Fruit fly (Drosophila melanogaster) whole organism, wandering third instar larva: ENCODE results near the gene dmrt11E.

Experiments
- CG9705 ChIP-seq: fragments of 200-800 bp; sonication (Bioruptor generic); optimal IDR thresholded peaks from 2 replicates; lab custom pipeline; 2018; ENCODE audit warnings: missing biosample characterization, mild to moderate bottlenecking, missing genetic modification characterization
- CrebA ChIP-seq: fragments of 200-800 bp; sonication (Bioruptor generic); optimal IDR thresholded peaks from 2 replicates; lab custom pipeline; 2016; ENCODE audit warnings: missing biosample characterization, mild to moderate bottlenecking, missing genetic modification characterization, borderline replicate concordance
- Dfd ChIP-seq: fragments of >200 bp; optimal IDR thresholded peaks from 2 replicates; lab custom pipeline; 2017; ENCODE audit warnings: missing biosample characterization, missing genetic modification characterization
- Dif ChIP-seq: fragments of 200-275, 200-300 bp; sonication (Bioruptor generic); optimal IDR thresholded peaks from 2 replicates; lab custom pipeline; 2018; ENCODE audit warnings: missing biosample characterization, missing genetic modification characterization; ENCODE audit not compliant: partially characterized antibody
- GATAd ChIP-seq: sonication (Bioruptor generic); optimal IDR thresholded peaks from 2 replicates; lab custom pipeline; 2016; ENCODE audit warnings: missing biosample characterization, missing genetic modification characterization
- HLH106 ChIP-seq: fragments of 200-800 bp; optimal IDR thresholded peaks from 3 replicates; lab custom pipeline; 2019; ENCODE audit warnings: missing biosample characterization, mild to moderate bottlenecking, missing genetic modification characterization, moderate library complexity
- Hnf4 ChIP-seq: fragments of 200-800 bp; sonication (Bioruptor generic); optimal IDR thresholded peaks from 2 replicates; lab custom pipeline; 2016; ENCODE audit warnings: missing biosample characterization, mild to moderate bottlenecking, missing genetic modification characterization
- Hr78 ChIP-seq: fragments of >200 bp; optimal IDR thresholded peaks from 2 replicates; lab custom pipeline; 2017; ENCODE audit warnings: missing biosample characterization, missing genetic modification characterization
- Hr83 ChIP-seq: fragments of 200-300 bp; sonication (Bioruptor generic); optimal IDR thresholded peaks from 2 replicates; lab custom pipeline; 2016; ENCODE audit warnings: missing biosample characterization, mild to moderate bottlenecking, missing genetic modification characterization, moderate library complexity; ENCODE audit not compliant: poor library complexity, severe bottlenecking
- Jra ChIP-seq: sonication (Bioruptor generic); optimal IDR thresholded peaks from 2 replicates; lab custom pipeline; 2016; ENCODE audit warnings: missing biosample characterization, missing genetic modification characterization
- Mio ChIP-seq: sonication (Bioruptor generic); optimal IDR thresholded peaks from 2 replicates; lab custom pipeline; 2016; ENCODE audit warnings: missing biosample characterization, missing genetic modification characterization
- Myc ChIP-seq: fragments of >200 bp; optimal IDR thresholded peaks from 2 replicates; lab custom pipeline; 2017
- N ChIP-seq: fragments of >200 bp; optimal IDR thresholded peaks from 2 replicates; lab custom pipeline; 2018; ENCODE audit warnings: missing biosample characterization, missing external identifiers, missing genetic modification characterization
- OdsH ChIP-seq: fragments of 200-800 bp; sonication (Bioruptor generic); optimal IDR thresholded peaks from 2 replicates; lab custom pipeline; 2016; ENCODE audit warnings: missing biosample characterization, mild to moderate bottlenecking, missing genetic modification characterization
- Rel ChIP-seq, 2 experiments: fragments of 200-800 bp; sonication (Bioruptor generic) in 1 of 2; optimal IDR thresholded peaks; 2 replicates in 1 of 2; 3 replicates in 1 of 2; lab custom pipeline; 2016 to 2019; ENCODE audit warnings: mild to moderate bottlenecking in 2 of 2, missing biosample characterization in 2 of 2, missing genetic modification characterization in 2 of 2, moderate library complexity in 1 of 2
- Sp1 ChIP-seq: fragments of 200-800 bp; sonication (Bioruptor generic); optimal IDR thresholded peaks from 3 replicates; lab custom pipeline; 2019; ENCODE audit warnings: missing biosample characterization, mild to moderate bottlenecking, missing genetic modification characterization, moderate library complexity
- Vsx2 ChIP-seq: fragments of 200-300, 225-300 bp; sonication (Bioruptor generic); optimal IDR thresholded peaks from 2 replicates; lab custom pipeline; 2018; ENCODE audit warnings: missing biosample characterization, missing genetic modification characterization; ENCODE audit not compliant: partially characterized antibody
- br ChIP-seq: fragments of 200-800 bp; sonication (Bioruptor generic); optimal IDR thresholded peaks from 2 replicates; lab custom pipeline; 2016; ENCODE audit warnings: missing biosample characterization, missing genetic modification characterization
- brk ChIP-seq: fragments of 200-800 bp; sonication (Bioruptor generic); optimal IDR thresholded peaks from 2 replicates; lab custom pipeline; 2016; ENCODE audit warnings: missing biosample characterization, mild to moderate bottlenecking, missing genetic modification characterization
- dl ChIP-seq, 2 experiments: fragments of 175-275, 200-275 bp in 1 of 2; fragments of 200-275 bp in 1 of 2; sonication (Bioruptor generic); optimal IDR thresholded peaks; lab custom pipeline; 2018; ENCODE audit warnings: mild to moderate bottlenecking in 2 of 2, missing biosample characterization in 2 of 2, missing genetic modification characterization in 2 of 2, moderate library complexity in 2 of 2; ENCODE audit not compliant: partially characterized antibody in 2 of 2, insufficient read depth in 1 of 2
- dmrt93B ChIP-seq: fragments of 200-800 bp; sonication (Bioruptor generic); optimal IDR thresholded peaks from 2 replicates; lab custom pipeline; 2018; ENCODE audit warnings: missing biosample characterization, mild to moderate bottlenecking, missing genetic modification characterization
- dsf ChIP-seq: sonication (Bioruptor generic); optimal IDR thresholded peaks from 2 replicates; lab custom pipeline; 2016; ENCODE audit warnings: missing biosample characterization, missing genetic modification characterization, borderline replicate concordance
- ey ChIP-seq: fragments of 200-800 bp; sonication (Bioruptor generic); optimal IDR thresholded peaks from 2 replicates; lab custom pipeline; 2016; ENCODE audit warnings: missing biosample characterization, missing genetic modification characterization
- foxo ChIP-seq, 2 experiments: fragments of 200-800 bp; sonication (Bioruptor generic); optimal IDR thresholded peaks; 2 replicates in 1 of 2; 3 replicates in 1 of 2; lab custom pipeline; 2016 to 2017; ENCODE audit warnings: missing biosample characterization in 2 of 2, missing genetic modification characterization in 2 of 2
- fru ChIP-seq: fragments of 200-800 bp; sonication (Bioruptor generic); optimal IDR thresholded peaks from 3 replicates; lab custom pipeline; 2016; ENCODE audit warnings: missing biosample characterization, mild to moderate bottlenecking, missing genetic modification characterization
- h ChIP-seq: fragments of 200-800 bp; sonication (Bioruptor generic); optimal IDR thresholded peaks from 3 replicates; lab custom pipeline; 2016; ENCODE audit warnings: missing biosample characterization, mild to moderate bottlenecking, missing genetic modification characterization
- jim ChIP-seq: fragments of 175-275, 200-325 bp; sonication (Bioruptor generic); optimal IDR thresholded peaks from 2 replicates; lab custom pipeline; 2016; ENCODE audit warnings: missing biosample characterization, mild to moderate bottlenecking, missing genetic modification characterization
- lola ChIP-seq: fragments of >200 bp; optimal IDR thresholded peaks from 2 replicates; lab custom pipeline; 2017; ENCODE audit warnings: missing biosample characterization, missing genetic modification characterization
- pan ChIP-seq: fragments of >200 bp; optimal IDR thresholded peaks from 2 replicates; lab custom pipeline; 2017
- psq ChIP-seq: fragments of 200-800 bp; sonication (Bioruptor generic); optimal IDR thresholded peaks from 3 replicates; lab custom pipeline; 2017; ENCODE audit warnings: missing biosample characterization, mild to moderate bottlenecking, missing genetic modification characterization, moderate library complexity
- rgr ChIP-seq: fragments of 200-800 bp; sonication (Bioruptor generic); optimal IDR thresholded peaks from 3 replicates; lab custom pipeline; 2016; ENCODE audit warnings: missing biosample characterization, mild to moderate bottlenecking, missing genetic modification characterization
- sage ChIP-seq: fragments of 200-800 bp; sonication (Bioruptor generic); optimal IDR thresholded peaks from 2 replicates; lab custom pipeline; 2016; ENCODE audit warnings: missing biosample characterization, mild to moderate bottlenecking, missing genetic modification characterization
- sv ChIP-seq: fragments of 200-800 bp; sonication (Bioruptor generic); optimal IDR thresholded peaks from 3 replicates; lab custom pipeline; 2016; ENCODE audit warnings: missing biosample characterization, missing genetic modification characterization
- tai ChIP-seq: sonication (Bioruptor generic); optimal IDR thresholded peaks from 2 replicates; lab custom pipeline; 2016; ENCODE audit warnings: missing biosample characterization, missing genetic modification characterization
- usp ChIP-seq: fragments of >200 bp; optimal IDR thresholded peaks from 2 replicates; lab custom pipeline; 2017; ENCODE audit warnings: missing biosample characterization, missing genetic modification characterization
- woc ChIP-seq: sonication (Bioruptor generic); optimal IDR thresholded peaks from 2 replicates; lab custom pipeline; 2016; ENCODE audit warnings: missing biosample characterization, mild to moderate bottlenecking, missing genetic modification characterization

The dmrt11E gene

dm6 chrX:13394343-13394742 is 26.4 kb downstream of the dmrt11E start:
- peak; percentile 48 for TF ChIP-seq psq (GFP tag; lab: Kevin White, UChicago)
- no peak for TF ChIP-seq CG9705
- TF ChIP-seq Hr78 (GFP tag; lab: Kevin White, UChicago): no peak
- peak; percentile 52 for TF ChIP-seq br (GFP tag; lab: Kevin White, UChicago)
- TF ChIP-seq tai (GFP tag; lab: Kevin White, UChicago): peak; percentile 53
- peak; percentile 1 for TF ChIP-seq brk (GFP tag; lab: Kevin White, UChicago)
- peak; percentile 57 for TF ChIP-seq woc (GFP tag; lab: Kevin White, UChicago)
- TF ChIP-seq HLH106 (tag; lab: Kevin White, UChicago): peak; percentile 27
- TF ChIP-seq pan (lab: Kevin White, UChicago): no peak
- TF ChIP-seq h (GFP tag; lab: Kevin White, UChicago): peak; percentile 72
- peak; percentile 64 for TF ChIP-seq fru
- TF ChIP-seq foxo (GFP tag; optimal IDR thresholded peaks at IDR 0.05; lab: Kevin White, UChicago): peak in 1 of 2 experiments; percentile 60
- TF ChIP-seq rgr (GFP tag; lab: Kevin White, UChicago): peak; percentile 45
- TF ChIP-seq ey (GFP tag; lab: Kevin White, UChicago): peak; percentile 59
- peak; percentile 39 for TF ChIP-seq Hnf4 (GFP tag; lab: Kevin White, UChicago)

DNA sequence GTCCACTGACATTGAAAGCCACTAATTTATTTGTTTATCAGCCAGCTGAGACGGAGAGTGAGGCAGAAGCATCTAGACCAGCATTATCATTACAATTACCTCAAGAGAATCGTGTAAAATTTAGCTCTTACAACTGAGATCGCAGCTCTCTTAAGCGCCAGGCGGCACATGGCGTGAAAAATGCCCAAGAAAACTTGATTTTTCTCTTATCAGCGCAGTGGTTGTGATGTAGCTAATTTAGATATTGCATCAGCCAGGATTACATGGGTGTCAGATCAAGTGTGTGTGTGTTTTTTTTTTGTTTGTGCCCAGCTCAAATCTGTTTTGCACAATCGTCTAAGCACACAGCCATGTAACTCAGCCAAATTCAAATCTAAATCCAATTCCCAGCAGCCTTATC is 27.0 kb downstream of the dmrt11E start:
- TF ChIP-seq dl (GFP tag; optimal IDR thresholded peaks at IDR 0.05; lab: Kevin White, UChicago; ENCODE audit: insufficient read depth in 1 of 2, partially characterized antibody in 2 of 2) (no peak), foxo (GFP tag; optimal IDR thresholded peaks at IDR 0.05; lab: Kevin White, UChicago) (no peak), Jra (GFP tag; lab: Kevin White, UChicago) (no peak), CG9705 (no peak), CrebA (GFP tag; lab: Kevin White, UChicago) (no peak), GATAd (no peak), fru (no peak), usp (GFP tag; lab: Kevin White, UChicago) (no peak), ey (GFP tag; lab: Kevin White, UChicago) (no peak), Myc (lab: Kevin White, UChicago) (no peak), Mio (GFP tag; lab: Kevin White, UChicago) (no peak), Dfd (GFP tag; lab: Kevin White, UChicago) (no peak), Rel (GFP tag; optimal IDR thresholded peaks at IDR 0.05; lab: Kevin White, UChicago) (no peak), Rel (tag; optimal IDR thresholded peaks at IDR 0.05; lab: Kevin White, UChicago) (no peak), HLH106 (tag; lab: Kevin White, UChicago) (no peak), dsf (no peak), jim (GFP tag; lab: Kevin White, UChicago) (no peak), lola (no peak), Vsx2 (GFP tag; lab: Kevin White, UChicago) (no peak), Hr83 (GFP tag; lab: Kevin White, UChicago) (no peak)
- TF ChIP-seq, all 38 proteins: peak for 0

DNA sequence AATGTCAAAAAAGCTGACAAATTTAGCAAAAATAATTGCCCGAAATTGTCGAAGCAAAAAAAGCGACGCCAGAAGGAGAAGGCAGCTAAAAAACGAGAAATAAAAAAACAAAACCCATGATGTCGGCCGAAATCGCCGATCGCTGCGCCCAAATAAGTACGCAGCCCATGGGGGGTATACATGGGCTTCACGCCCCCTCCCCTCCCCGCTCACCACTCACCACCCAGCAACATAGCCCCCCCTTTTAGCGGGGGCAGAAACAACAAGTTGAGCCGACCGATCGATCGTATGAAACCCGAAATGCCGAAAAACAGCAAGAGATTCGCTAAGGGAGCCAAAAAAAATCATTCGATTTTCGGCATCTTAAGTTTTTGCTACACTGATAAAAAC is 28.0 kb downstream of the dmrt11E start:
- TF ChIP-seq Rel (GFP tag; optimal IDR thresholded peaks at IDR 0.05; lab: Kevin White, UChicago) (no peak), Rel (tag; optimal IDR thresholded peaks at IDR 0.05; lab: Kevin White, UChicago) (peak; percentile 92), dsf (no peak), CrebA (GFP tag; lab: Kevin White, UChicago) (no peak), usp (GFP tag; lab: Kevin White, UChicago) (no peak), jim (GFP tag; lab: Kevin White, UChicago) (peak; percentile 88), sv (no peak), Mio (GFP tag; lab: Kevin White, UChicago) (no peak)

- TF ChIP-seq rgr (GFP tag; lab: Kevin White, UChicago) (peak; percentile 43), foxo (GFP tag; optimal IDR thresholded peaks at IDR 0.05; lab: Kevin White, UChicago) (peak in 1 of 2 experiments; percentile 74), brk (GFP tag; lab: Kevin White, UChicago) (no peak), h (GFP tag; lab: Kevin White, UChicago) (peak; percentile 32), N (no peak), tai (GFP tag; lab: Kevin White, UChicago) (no peak), fru (peak; percentile 57), Hnf4 (GFP tag; lab: Kevin White, UChicago) (peak; percentile 15), woc (GFP tag; lab: Kevin White, UChicago) (peak; percentile 26), Rel (GFP tag; optimal IDR thresholded peaks at IDR 0.05; lab: Kevin White, UChicago) (no peak), Rel (tag; optimal IDR thresholded peaks at IDR 0.05; lab: Kevin White, UChicago) (peak; percentile 52), br (GFP tag; lab: Kevin White, UChicago) (peak; percentile 40), lola (no peak), Dif (GFP tag; lab: Kevin White, UChicago) (peak; percentile 58), CG9705 (peak; percentile 43), sage (GFP tag; lab: Kevin White, UChicago) (no peak), Sp1 (GFP tag; lab: Kevin White, UChicago) (peak; percentile 85), sv (peak; percentile 46), HLH106 (tag; lab: Kevin White, UChicago) (peak; percentile 80), dl (GFP tag; optimal IDR thresholded peaks at IDR 0.05; lab: Kevin White, UChicago; ENCODE audit: insufficient read depth in 1 of 2, partially characterized antibody in 2 of 2) (peak; percentile 2 to 20), Dfd (GFP tag; lab: Kevin White, UChicago) (no peak), ey (GFP tag; lab: Kevin White, UChicago) (peak; percentile 36), dmrt93B (peak; percentile 82), OdsH (GFP tag; lab: Kevin White, UChicago) (peak; percentile 56), psq (GFP tag; lab: Kevin White, UChicago) (peak; percentile 71)
Observed at dm6 chrX:13396378-13397099, 28.5 kb downstream of the dmrt11E start, which contains the start of gene Bcat. Bcat (plus strand) TSS chrX:13396899.
